Fruit fly (Drosophila melanogaster) whole organism, embryonic: ENCODE results near the gene Pbgs.

Source experiments
- Antp ChIP-seq: fragments of 200-800 bp; sonication (Bioruptor generic); optimal IDR thresholded peaks from 3 replicates; lab custom pipeline; 2016; ENCODE audit warnings: missing biosample characterization, missing genetic modification characterization
- B-H2 ChIP-seq: fragments of 200-800 bp; sonication (Bioruptor generic); optimal IDR thresholded peaks from 2 replicates; lab custom pipeline; 2018; ENCODE audit warnings: missing biosample characterization, mild to moderate bottlenecking, missing genetic modification characterization
- CG10267 ChIP-seq: fragments of 200-800 bp; sonication (Bioruptor generic); optimal IDR thresholded peaks from 2 replicates; lab custom pipeline; 2018; ENCODE audit warnings: missing biosample characterization, mild to moderate bottlenecking, missing genetic modification characterization, moderate library complexity
- CG10462 ChIP-seq: fragments of 200-800 bp; sonication (Bioruptor generic); optimal IDR thresholded peaks from 2 replicates; lab custom pipeline; 2016; ENCODE audit warnings: missing biosample characterization, missing genetic modification characterization
- CG10979 ChIP-seq: fragments of 200-800 bp; sonication (Bioruptor generic); optimal IDR thresholded peaks from 2 replicates; lab custom pipeline; 2018; ENCODE audit warnings: missing biosample characterization, mild to moderate bottlenecking, missing genetic modification characterization, moderate library complexity
- CG11085 ChIP-seq: fragments of 200-800 bp; sonication (Bioruptor generic); IDR thresholded peaks from 2 replicates; pipeline ENCODE4 v1.3.6; 2022; ENCODE audit warnings: missing biosample characterization, missing genetic modification characterization
- CG11093 ChIP-seq: fragments of 200-800 bp; sonication (Bioruptor generic); IDR thresholded peaks from 3 replicates; pipeline ENCODE4 v1.3.6; 2022; ENCODE audit warnings: missing biosample characterization, missing genetic modification characterization
- CG13894 ChIP-seq: fragments of 200-800 bp; sonication (Bioruptor generic); optimal IDR thresholded peaks from 3 replicates; lab custom pipeline; 2018; ENCODE audit warnings: missing biosample characterization, mild to moderate bottlenecking, missing genetic modification characterization, moderate library complexity
- CG14014 ChIP-seq: fragments of 200-800 bp; sonication (Bioruptor generic); IDR thresholded peaks from 2 replicates; pipeline ENCODE4 v1.3.6; 2022; ENCODE audit warnings: missing biosample characterization, missing genetic modification characterization
- CG14667 ChIP-seq: fragments of 200-800 bp; sonication (Bioruptor generic); IDR thresholded peaks from 2 replicates; pipeline ENCODE4 v1.3.6; 2022; ENCODE audit warnings: missing biosample characterization, missing genetic modification characterization
- CG14860 ChIP-seq: fragments of 200-800 bp; sonication (Bioruptor generic); IDR thresholded peaks from 3 replicates; pipeline ENCODE4 v1.3.6; 2022; ENCODE audit warnings: missing biosample characterization, missing genetic modification characterization; ENCODE audit not compliant: partially characterized antibody
- CG1529 ChIP-seq: fragments of 200-800 bp; sonication (Bioruptor generic); optimal IDR thresholded peaks from 3 replicates; lab custom pipeline; 2018; ENCODE audit warnings: missing biosample characterization, missing genetic modification characterization
- CG17361 ChIP-seq: fragments of 200-800 bp; sonication (Bioruptor generic); IDR thresholded peaks from 3 replicates; pipeline ENCODE4 v1.3.6; 2022; ENCODE audit warnings: missing biosample characterization, missing genetic modification characterization
- CG18599 ChIP-seq: fragments of 200-800 bp; sonication (Bioruptor generic); optimal IDR thresholded peaks from 3 replicates; lab custom pipeline; 2017; ENCODE audit warnings: missing biosample characterization, missing genetic modification characterization, mild to moderate bottlenecking, moderate library complexity, missing genetic modification reagents
- CG2199 ChIP-seq: fragments of 200-800 bp; sonication (Bioruptor generic); IDR thresholded peaks from 3 replicates; pipeline ENCODE4 v1.3.6; 2022; ENCODE audit warnings: missing biosample characterization, missing genetic modification characterization
- CG31388 ChIP-seq: fragments of 200-800 bp; sonication (Bioruptor generic); optimal IDR thresholded peaks from 2 replicates; lab custom pipeline; 2016; ENCODE audit warnings: missing biosample characterization, missing genetic modification characterization
- CG34224 ChIP-seq: fragments of 200-800 bp; sonication (Bioruptor generic); IDR thresholded peaks from 3 replicates; pipeline ENCODE4 v1.3.6; 2022; ENCODE audit warnings: missing biosample characterization, missing genetic modification characterization; ENCODE audit not compliant: partially characterized antibody
- CG3838 ChIP-seq: fragments of 200-800 bp; sonication (Bioruptor generic); optimal IDR thresholded peaks from 3 replicates; lab custom pipeline; 2016; ENCODE audit warnings: missing biosample characterization, missing genetic modification characterization
- CG3847 ChIP-seq: fragments of 200-800 bp; sonication (Bioruptor generic); IDR thresholded peaks from 2 replicates; pipeline ENCODE4 v1.3.6; 2022; ENCODE audit warnings: missing biosample characterization, missing genetic modification characterization
- CG4328 ChIP-seq: fragments of 200-800 bp; sonication (Bioruptor generic); optimal IDR thresholded peaks from 3 replicates; lab custom pipeline; 2017; ENCODE audit warnings: missing biosample characterization, missing genetic modification reagents, missing genetic modification characterization
- CG43689 ChIP-seq: fragments of 200-800 bp; sonication (Bioruptor generic); IDR thresholded peaks from 2 replicates; pipeline ENCODE4 v1.3.6; 2022; ENCODE audit warnings: missing biosample characterization, missing genetic modification characterization
- CG5180 ChIP-seq: fragments of 200-800 bp; sonication (Bioruptor generic); optimal IDR thresholded peaks from 3 replicates; lab custom pipeline; 2017; ENCODE audit warnings: missing biosample characterization, missing genetic modification characterization, mild to moderate bottlenecking, moderate library complexity, missing genetic modification reagents
- Deaf1 ChIP-seq: fragments of 200-800 bp; optimal IDR thresholded peaks from 3 replicates; lab custom pipeline; 2019; ENCODE audit warnings: missing biosample characterization, mild to moderate bottlenecking, missing genetic modification characterization, moderate library complexity
- Doc2 ChIP-seq: fragments of 200-800 bp; sonication (Bioruptor generic); IDR thresholded peaks from 2 replicates; pipeline ENCODE4 v1.3.6; 2022; ENCODE audit warnings: missing biosample characterization, missing genetic modification characterization
- HLH3B ChIP-seq: fragments of 200-800 bp; sonication (Bioruptor generic); IDR thresholded peaks from 2 replicates; pipeline ENCODE4 v1.3.6; 2022; ENCODE audit warnings: missing biosample characterization, missing genetic modification characterization
- Hr39 ChIP-seq: fragments of >200 bp; optimal IDR thresholded peaks from 2 replicates; lab custom pipeline; 2017
- Mes4 ChIP-seq: fragments of 200-800 bp; sonication (Bioruptor generic); optimal IDR thresholded peaks from 2 replicates; lab custom pipeline; 2016; ENCODE audit warnings: missing biosample characterization, missing genetic modification characterization
- Myb ChIP-seq: fragments of 200-800 bp; sonication (Bioruptor generic); optimal IDR thresholded peaks from 2 replicates; lab custom pipeline; 2016; ENCODE audit warnings: missing biosample characterization, missing genetic modification characterization
- Nf-YB ChIP-seq: fragments of 200-800 bp; sonication (Bioruptor generic); optimal IDR thresholded peaks from 3 replicates; lab custom pipeline; 2019; ENCODE audit warnings: missing biosample characterization, mild to moderate bottlenecking, missing genetic modification characterization, moderate library complexity
- Nf-YC ChIP-seq: fragments of 200-800 bp; optimal IDR thresholded peaks from 3 replicates; lab custom pipeline; 2019; ENCODE audit warnings: missing biosample characterization, mild to moderate bottlenecking, missing genetic modification characterization, moderate library complexity
- Oaz ChIP-seq: fragments of 200-800 bp; sonication (Bioruptor generic); IDR thresholded peaks from 2 replicates; pipeline ENCODE4 v1.3.6; 2022; ENCODE audit warnings: missing biosample characterization, missing genetic modification characterization
- Rfx ChIP-seq: fragments of 200-800 bp; sonication (Bioruptor generic); IDR thresholded peaks from 2 replicates; pipeline ENCODE4 v1.3.6; 2022; ENCODE audit warnings: missing biosample characterization, missing genetic modification characterization
- bcd ChIP-seq: fragments of 200-800 bp; sonication (Bioruptor generic); optimal IDR thresholded peaks from 2 replicates; lab custom pipeline; 2017; ENCODE audit warnings: missing biosample characterization, mild to moderate bottlenecking, missing genetic modification characterization
- cad ChIP-seq: fragments of >200 bp; optimal IDR thresholded peaks from 2 replicates; lab custom pipeline; 2017; ENCODE audit warnings: missing biosample characterization, missing genetic modification characterization
- chif ChIP-seq, 2 experiments: fragments of 200-800 bp; sonication (Bioruptor generic); optimal IDR thresholded peaks; 3 replicates each; lab custom pipeline; 2016; ENCODE audit warnings: missing biosample characterization in 2 of 2, missing genetic modification characterization in 2 of 2
- dmrt11E ChIP-seq: fragments of 200-800 bp; sonication (Bioruptor generic); optimal IDR thresholded peaks from 3 replicates; lab custom pipeline; 2018; ENCODE audit warnings: missing biosample characterization, mild to moderate bottlenecking, missing genetic modification characterization, moderate library complexity
- emc ChIP-seq: fragments of 200-800 bp; sonication (Bioruptor generic); optimal IDR thresholded peaks from 2 replicates; lab custom pipeline; 2016; ENCODE audit warnings: missing biosample characterization, missing genetic modification characterization
- gsb ChIP-seq: fragments of 200-800 bp; sonication (Bioruptor generic); IDR thresholded peaks from 2 replicates; pipeline ENCODE4 v1.3.6; 2022; ENCODE audit warnings: missing biosample characterization, missing genetic modification characterization
- kah ChIP-seq: fragments of 200-800 bp; sonication (Bioruptor generic); optimal IDR thresholded peaks from 2 replicates; lab custom pipeline; 2018; ENCODE audit warnings: missing biosample characterization, mild to moderate bottlenecking, missing genetic modification characterization
- lmd ChIP-seq: fragments of 200-800 bp; sonication (Bioruptor generic); IDR thresholded peaks from 2 replicates; pipeline ENCODE4 v1.3.6; 2022; ENCODE audit warnings: missing biosample characterization, missing genetic modification characterization
- mam ChIP-seq: fragments of 200-800 bp; sonication (Bioruptor generic); optimal IDR thresholded peaks from 3 replicates; lab custom pipeline; 2016; ENCODE audit warnings: missing biosample characterization, missing genetic modification characterization
- nerfin-1 ChIP-seq: fragments of 200-800 bp; sonication (Bioruptor generic); optimal IDR thresholded peaks from 3 replicates; lab custom pipeline; 2019; ENCODE audit warnings: missing biosample characterization, mild to moderate bottlenecking, missing genetic modification characterization, moderate library complexity
- pita ChIP-seq: fragments of 200-800 bp; sonication (Bioruptor generic); optimal IDR thresholded peaks from 2 replicates; lab custom pipeline; 2017; ENCODE audit warnings: missing biosample characterization, mild to moderate bottlenecking, missing genetic modification characterization
- scrt ChIP-seq: fragments of 200-800 bp; sonication (Bioruptor generic); optimal IDR thresholded peaks from 2 replicates; lab custom pipeline; 2018; ENCODE audit warnings: missing biosample characterization, mild to moderate bottlenecking, missing genetic modification characterization, moderate library complexity
- sens-2 ChIP-seq: fragments of 200-800 bp; sonication (Bioruptor generic); IDR thresholded peaks from 2 replicates; pipeline ENCODE4 v1.3.6; 2022; ENCODE audit warnings: missing biosample characterization, missing genetic modification characterization
- sim ChIP-seq: fragments of 200-800 bp; sonication (Bioruptor generic); IDR thresholded peaks from 2 replicates; pipeline ENCODE4 v1.3.6; 2022; ENCODE audit warnings: missing biosample characterization, missing genetic modification characterization
- sima ChIP-seq: fragments of 200-800 bp; sonication (Bioruptor generic); optimal IDR thresholded peaks from 2 replicates; lab custom pipeline; 2016; ENCODE audit warnings: missing biosample characterization, missing genetic modification characterization
- slbo ChIP-seq: fragments of 200-800 bp; sonication (Bioruptor generic); IDR thresholded peaks from 2 replicates; pipeline ENCODE4 v1.3.6; 2022; ENCODE audit warnings: missing biosample characterization, missing genetic modification characterization
- tll ChIP-seq, 2 experiments: fragments of 200-800 bp in 1 of 2; fragments of >200 bp in 1 of 2; sonication (Bioruptor generic) in 1 of 2; optimal IDR thresholded peaks; 2 replicates each; lab custom pipeline; 2017 to 2019; ENCODE audit warnings: missing biosample characterization in 2 of 2, missing genetic modification characterization in 2 of 2, mild to moderate bottlenecking in 1 of 2, moderate library complexity in 1 of 2
- zen ChIP-seq: fragments of 200-800 bp; sonication (Bioruptor generic); optimal IDR thresholded peaks from 3 replicates; lab custom pipeline; 2018; ENCODE audit warnings: missing biosample characterization, mild to moderate bottlenecking, missing genetic modification characterization, moderate library complexity

Pbgs gene

dm6 chr3L:12277054-12277879, 6.1 kb upstream of the Pbgs start, which contains the start of the genes Sms and INPP5E (continued):
- TF ChIP-seq Antp (GFP tag; lab: Kevin White, UChicago), result no peak
- no peak for TF ChIP-seq CG2199
- peak; percentile 48 for TF ChIP-seq CG11085 (GFP tag; lab: Robert Waterston, UW)
- no peak for TF ChIP-seq pita (GFP tag; lab: Kevin White, UChicago)
- TF ChIP-seq CG3847 (GFP tag; lab: Robert Waterston, UW), result peak; percentile 62; the same call in 1 of the 2 replicates
- TF ChIP-seq nerfin-1 (tag; lab: Kevin White, UChicago), result no peak
- TF ChIP-seq sens-2 (GFP tag; lab: Robert Waterston, UW), result no peak
- TF ChIP-seq emc, result no peak
- TF ChIP-seq gsb (GFP tag; lab: Robert Waterston, UW), result no peak
- TF ChIP-seq lmd (GFP tag; lab: Robert Waterston, UW), result peak; percentile 55
- peak; percentile 51; the same call in 1 of the 2 replicates for TF ChIP-seq CG14014
- TF ChIP-seq CG18599 (GFP tag; lab: Kevin White, UChicago), result peak; percentile 47
- TF ChIP-seq CG14860 (GFP tag; lab: Robert Waterston, UW), result peak; percentile 74
- peak; percentile 40 for TF ChIP-seq Deaf1 (tag; lab: Kevin White, UChicago)
- TF ChIP-seq CG31388 (GFP tag; lab: Kevin White, UChicago), result peak; percentile 39
- TF ChIP-seq CG10267 (tag; lab: Kevin White, UChicago), result peak; percentile 69
- TF ChIP-seq sim, result no peak
- no peak for TF ChIP-seq Mes4
- peak; percentile 80 for TF ChIP-seq CG34224 (GFP tag; lab: Robert Waterston, UW)
- no peak for TF ChIP-seq CG1529 (GFP tag; lab: Kevin White, UChicago)
- peak; percentile 48; the same call in 1 of the 2 replicates for TF ChIP-seq CG14667
- TF ChIP-seq tll (GFP tag; optimal IDR thresholded peaks at IDR 0.05; lab: Kevin White, UChicago), result no peak
- peak; percentile 61 for TF ChIP-seq Nf-YC (tag; lab: Kevin White, UChicago)
- peak; percentile 20 for TF ChIP-seq CG10462 (GFP tag; lab: Kevin White, UChicago)
- peak; percentile 29; the same call in 1 of the 2 replicates for TF ChIP-seq HLH3B
- TF ChIP-seq CG4328, result peak; percentile 27
- TF ChIP-seq B-H2, result no peak
- TF ChIP-seq chif (GFP tag; optimal IDR thresholded peaks at IDR 0.05; lab: Kevin White, UChicago), result no peak
- peak; percentile 77 for TF ChIP-seq Rfx (GFP tag; lab: Robert Waterston, UW)
- no peak for TF ChIP-seq CG5180 (GFP tag; lab: Kevin White, UChicago)
- no peak for TF ChIP-seq CG3838 (GFP tag; lab: Kevin White, UChicago)
- TF ChIP-seq CG43689 (GFP tag; lab: Robert Waterston, UW), result no peak
- TF ChIP-seq bcd (GFP tag; lab: Kevin White, UChicago), result peak; percentile 58
- TF ChIP-seq CG11093, result no peak
- no peak for TF ChIP-seq Oaz (GFP tag; lab: Robert Waterston, UW)
- TF ChIP-seq sima (GFP tag; lab: Kevin White, UChicago), result no peak
- TF ChIP-seq cad (GFP tag; lab: Kevin White, UChicago), result no peak
- TF ChIP-seq Hr39, result no peak
- TF ChIP-seq Nf-YB (GFP tag; lab: Kevin White, UChicago), result peak; percentile 35
- TF ChIP-seq CG13894 (tag; lab: Kevin White, UChicago), result no peak
- TF ChIP-seq scrt (GFP tag; lab: Kevin White, UChicago), result no peak
- TF ChIP-seq mam (GFP tag; lab: Kevin White, UChicago), result no peak
- peak; percentile 34 for TF ChIP-seq CG10979
- no peak for TF ChIP-seq kah (GFP tag; lab: Kevin White, UChicago)
- TF ChIP-seq CG17361 (GFP tag; lab: Robert Waterston, UW), result peak; percentile 84
- TF ChIP-seq dmrt11E (tag; lab: Kevin White, UChicago), result peak; percentile 72
- TF ChIP-seq Doc2 (GFP tag; lab: Robert Waterston, UW), result no peak
- TF ChIP-seq Myb (GFP tag; lab: Kevin White, UChicago), result no peak
- TF ChIP-seq slbo, result peak; percentile 84
- peak; percentile 22 for TF ChIP-seq zen
